Fruit fly (Drosophila melanogaster) whole organism, wandering third instar larva: ENCODE measurements around the gene CG12236.

ENCODE experiments used
- Abd-B ChIP-seq: fragments of >200 bp; optimal IDR thresholded peaks from 2 replicates; lab custom pipeline; 2017; ENCODE audit warnings: missing biosample characterization, missing genetic modification characterization
- CG32264 ChIP-seq: fragments of 200-800 bp; sonication (Bioruptor generic); optimal IDR thresholded peaks from 2 replicates; lab custom pipeline; 2016; ENCODE audit warnings: missing biosample characterization, missing genetic modification characterization
- CG9705 ChIP-seq: fragments of 200-800 bp; sonication (Bioruptor generic); optimal IDR thresholded peaks from 2 replicates; lab custom pipeline; 2018; ENCODE audit warnings: missing biosample characterization, mild to moderate bottlenecking, missing genetic modification characterization
- CrebA ChIP-seq: fragments of 200-800 bp; sonication (Bioruptor generic); optimal IDR thresholded peaks from 2 replicates; lab custom pipeline; 2016; ENCODE audit warnings: missing biosample characterization, mild to moderate bottlenecking, missing genetic modification characterization, borderline replicate concordance
- Dfd ChIP-seq: fragments of >200 bp; optimal IDR thresholded peaks from 2 replicates; lab custom pipeline; 2017; ENCODE audit warnings: missing biosample characterization, missing genetic modification characterization
- Dif ChIP-seq: fragments of 200-275, 200-300 bp; sonication (Bioruptor generic); optimal IDR thresholded peaks from 2 replicates; lab custom pipeline; 2018; ENCODE audit warnings: missing biosample characterization, missing genetic modification characterization; ENCODE audit not compliant: partially characterized antibody
- GATAd ChIP-seq: sonication (Bioruptor generic); optimal IDR thresholded peaks from 2 replicates; lab custom pipeline; 2016; ENCODE audit warnings: missing biosample characterization, missing genetic modification characterization
- HLH106 ChIP-seq: fragments of 200-800 bp; optimal IDR thresholded peaks from 3 replicates; lab custom pipeline; 2019; ENCODE audit warnings: missing biosample characterization, mild to moderate bottlenecking, missing genetic modification characterization, moderate library complexity
- Hnf4 ChIP-seq: fragments of 200-800 bp; sonication (Bioruptor generic); optimal IDR thresholded peaks from 2 replicates; lab custom pipeline; 2016; ENCODE audit warnings: missing biosample characterization, mild to moderate bottlenecking, missing genetic modification characterization
- Hr78 ChIP-seq: fragments of >200 bp; optimal IDR thresholded peaks from 2 replicates; lab custom pipeline; 2017; ENCODE audit warnings: missing biosample characterization, missing genetic modification characterization
- Hr83 ChIP-seq: fragments of 200-300 bp; sonication (Bioruptor generic); optimal IDR thresholded peaks from 2 replicates; lab custom pipeline; 2016; ENCODE audit warnings: missing biosample characterization, mild to moderate bottlenecking, missing genetic modification characterization, moderate library complexity; ENCODE audit not compliant: poor library complexity, severe bottlenecking
- Jra ChIP-seq: sonication (Bioruptor generic); optimal IDR thresholded peaks from 2 replicates; lab custom pipeline; 2016; ENCODE audit warnings: missing biosample characterization, missing genetic modification characterization
- Mio ChIP-seq: sonication (Bioruptor generic); optimal IDR thresholded peaks from 2 replicates; lab custom pipeline; 2016; ENCODE audit warnings: missing biosample characterization, missing genetic modification characterization
- Myc ChIP-seq: fragments of >200 bp; optimal IDR thresholded peaks from 2 replicates; lab custom pipeline; 2017
- N ChIP-seq: fragments of >200 bp; optimal IDR thresholded peaks from 2 replicates; lab custom pipeline; 2018; ENCODE audit warnings: missing biosample characterization, missing external identifiers, missing genetic modification characterization
- OdsH ChIP-seq: fragments of 200-800 bp; sonication (Bioruptor generic); optimal IDR thresholded peaks from 2 replicates; lab custom pipeline; 2016; ENCODE audit warnings: missing biosample characterization, mild to moderate bottlenecking, missing genetic modification characterization
- Rel ChIP-seq, 2 experiments: fragments of 200-800 bp; sonication (Bioruptor generic) in 1 of 2; optimal IDR thresholded peaks; 2 replicates in 1 of 2; 3 replicates in 1 of 2; lab custom pipeline; 2016 to 2019; ENCODE audit warnings: mild to moderate bottlenecking in 2 of 2, missing biosample characterization in 2 of 2, missing genetic modification characterization in 2 of 2, moderate library complexity in 1 of 2
- Sp1 ChIP-seq: fragments of 200-800 bp; sonication (Bioruptor generic); optimal IDR thresholded peaks from 3 replicates; lab custom pipeline; 2019; ENCODE audit warnings: missing biosample characterization, mild to moderate bottlenecking, missing genetic modification characterization, moderate library complexity
- Vsx2 ChIP-seq: fragments of 200-300, 225-300 bp; sonication (Bioruptor generic); optimal IDR thresholded peaks from 2 replicates; lab custom pipeline; 2018; ENCODE audit warnings: missing biosample characterization, missing genetic modification characterization; ENCODE audit not compliant: partially characterized antibody
- br ChIP-seq: fragments of 200-800 bp; sonication (Bioruptor generic); optimal IDR thresholded peaks from 2 replicates; lab custom pipeline; 2016; ENCODE audit warnings: missing biosample characterization, missing genetic modification characterization
- brk ChIP-seq: fragments of 200-800 bp; sonication (Bioruptor generic); optimal IDR thresholded peaks from 2 replicates; lab custom pipeline; 2016; ENCODE audit warnings: missing biosample characterization, mild to moderate bottlenecking, missing genetic modification characterization
- dl ChIP-seq, 2 experiments: fragments of 175-275, 200-275 bp in 1 of 2; fragments of 200-275 bp in 1 of 2; sonication (Bioruptor generic); optimal IDR thresholded peaks; lab custom pipeline; 2018; ENCODE audit warnings: mild to moderate bottlenecking in 2 of 2, missing biosample characterization in 2 of 2, missing genetic modification characterization in 2 of 2, moderate library complexity in 2 of 2; ENCODE audit not compliant: partially characterized antibody in 2 of 2, insufficient read depth in 1 of 2
- dmrt93B ChIP-seq: fragments of 200-800 bp; sonication (Bioruptor generic); optimal IDR thresholded peaks from 2 replicates; lab custom pipeline; 2018; ENCODE audit warnings: missing biosample characterization, mild to moderate bottlenecking, missing genetic modification characterization
- dsf ChIP-seq: sonication (Bioruptor generic); optimal IDR thresholded peaks from 2 replicates; lab custom pipeline; 2016; ENCODE audit warnings: missing biosample characterization, missing genetic modification characterization, borderline replicate concordance
- ey ChIP-seq: fragments of 200-800 bp; sonication (Bioruptor generic); optimal IDR thresholded peaks from 2 replicates; lab custom pipeline; 2016; ENCODE audit warnings: missing biosample characterization, missing genetic modification characterization
- foxo ChIP-seq, 2 experiments: fragments of 200-800 bp; sonication (Bioruptor generic); optimal IDR thresholded peaks; 2 replicates in 1 of 2; 3 replicates in 1 of 2; lab custom pipeline; 2016 to 2017; ENCODE audit warnings: missing biosample characterization in 2 of 2, missing genetic modification characterization in 2 of 2
- fru ChIP-seq: fragments of 200-800 bp; sonication (Bioruptor generic); optimal IDR thresholded peaks from 3 replicates; lab custom pipeline; 2016; ENCODE audit warnings: missing biosample characterization, mild to moderate bottlenecking, missing genetic modification characterization
- h ChIP-seq: fragments of 200-800 bp; sonication (Bioruptor generic); optimal IDR thresholded peaks from 3 replicates; lab custom pipeline; 2016; ENCODE audit warnings: missing biosample characterization, mild to moderate bottlenecking, missing genetic modification characterization
- jim ChIP-seq: fragments of 175-275, 200-325 bp; sonication (Bioruptor generic); optimal IDR thresholded peaks from 2 replicates; lab custom pipeline; 2016; ENCODE audit warnings: missing biosample characterization, mild to moderate bottlenecking, missing genetic modification characterization
- lola ChIP-seq: fragments of >200 bp; optimal IDR thresholded peaks from 2 replicates; lab custom pipeline; 2017; ENCODE audit warnings: missing biosample characterization, missing genetic modification characterization
- pan ChIP-seq: fragments of >200 bp; optimal IDR thresholded peaks from 2 replicates; lab custom pipeline; 2017
- psq ChIP-seq: fragments of 200-800 bp; sonication (Bioruptor generic); optimal IDR thresholded peaks from 3 replicates; lab custom pipeline; 2017; ENCODE audit warnings: missing biosample characterization, mild to moderate bottlenecking, missing genetic modification characterization, moderate library complexity
- rgr ChIP-seq: fragments of 200-800 bp; sonication (Bioruptor generic); optimal IDR thresholded peaks from 3 replicates; lab custom pipeline; 2016; ENCODE audit warnings: missing biosample characterization, mild to moderate bottlenecking, missing genetic modification characterization
- sage ChIP-seq: fragments of 200-800 bp; sonication (Bioruptor generic); optimal IDR thresholded peaks from 2 replicates; lab custom pipeline; 2016; ENCODE audit warnings: missing biosample characterization, mild to moderate bottlenecking, missing genetic modification characterization
- sv ChIP-seq: fragments of 200-800 bp; sonication (Bioruptor generic); optimal IDR thresholded peaks from 3 replicates; lab custom pipeline; 2016; ENCODE audit warnings: missing biosample characterization, missing genetic modification characterization
- tai ChIP-seq: sonication (Bioruptor generic); optimal IDR thresholded peaks from 2 replicates; lab custom pipeline; 2016; ENCODE audit warnings: missing biosample characterization, missing genetic modification characterization
- usp ChIP-seq: fragments of >200 bp; optimal IDR thresholded peaks from 2 replicates; lab custom pipeline; 2017; ENCODE audit warnings: missing biosample characterization, missing genetic modification characterization
- woc ChIP-seq: sonication (Bioruptor generic); optimal IDR thresholded peaks from 2 replicates; lab custom pipeline; 2016; ENCODE audit warnings: missing biosample characterization, mild to moderate bottlenecking, missing genetic modification characterization

CG12236 gene

dm6 chrX:5868795-5869194 is 39.1 kb upstream of the CG12236 start, which contains the start of gene CG15764:
TSS of gene CG15764 (plus strand) at chrX:5869095.
- TF ChIP-seq jim (GFP tag; lab: Kevin White, UChicago) (no peak), Myc (lab: Kevin White, UChicago) (no peak), Mio (GFP tag; lab: Kevin White, UChicago) (no peak), woc (GFP tag; lab: Kevin White, UChicago) (no peak), rgr (no peak), fru (no peak), brk (GFP tag; lab: Kevin White, UChicago) (no peak), usp (no peak), tai (no peak), Jra (no peak)

DNA sequence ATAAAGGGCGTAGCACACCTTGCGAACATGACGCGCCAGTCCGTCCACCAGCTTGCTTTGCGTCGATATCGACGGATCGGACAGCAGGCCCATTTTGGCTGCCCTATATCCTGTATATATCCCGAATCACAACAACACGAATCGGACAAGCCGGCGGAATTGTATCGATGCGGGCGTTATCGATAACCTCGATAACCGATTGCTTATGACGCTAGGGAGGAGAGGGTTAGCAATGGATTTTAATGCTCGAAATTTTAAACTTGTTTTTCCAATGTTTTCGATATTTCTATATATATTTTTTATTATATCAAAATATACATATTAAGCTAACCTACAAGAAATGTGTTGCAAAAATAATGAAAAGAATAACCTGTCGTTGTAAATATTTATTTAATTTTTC is 34.8 kb upstream of the CG12236 start, which contains the start of gene GAA1:
TSS of gene GAA1 (minus strand) at position 194 of the 400 bp plus-strand sequence.
- TF ChIP-seq Rel (GFP tag; optimal IDR thresholded peaks at IDR 0.05; lab: Kevin White, UChicago) (no peak), Rel (tag; optimal IDR thresholded peaks at IDR 0.05; lab: Kevin White, UChicago) (no peak), HLH106 (tag; lab: Kevin White, UChicago) (peak; percentile 17)
- TF ChIP-seq, all 38 proteins: peak for 1

DNA sequence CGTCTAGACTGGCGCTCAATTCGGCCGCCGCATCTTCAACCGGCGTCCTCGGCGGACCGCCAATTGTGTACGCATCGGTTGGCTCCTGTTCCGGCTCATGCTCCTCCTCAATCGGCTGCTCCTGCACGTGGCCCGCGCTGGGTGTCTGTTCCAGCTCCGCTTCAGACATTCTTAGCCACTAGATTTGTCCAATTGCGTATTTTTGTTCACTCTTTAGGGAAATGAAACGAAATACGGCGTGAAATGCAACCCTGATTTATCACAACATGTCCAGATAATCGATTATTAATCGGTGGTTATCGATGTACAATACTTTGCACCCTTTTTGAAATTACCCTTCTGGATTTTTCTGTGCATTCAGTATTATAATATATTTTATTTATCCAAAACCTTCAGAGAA is 31.4 kb upstream of the CG12236 start, which contains the start of gene mof:
TSS of gene mof (minus strand) at position 270 of the 400 bp plus-strand sequence.
- TF ChIP-seq Sp1: no peak
- no peak for TF ChIP-seq sage (GFP tag; lab: Kevin White, UChicago)
- no peak for TF ChIP-seq Rel (GFP tag; optimal IDR thresholded peaks at IDR 0.05; lab: Kevin White, UChicago)
- no peak for TF ChIP-seq Rel (tag; optimal IDR thresholded peaks at IDR 0.05; lab: Kevin White, UChicago)
- TF ChIP-seq Dif (GFP tag; lab: Kevin White, UChicago): no peak
- TF ChIP-seq dsf (GFP tag; lab: Kevin White, UChicago): no peak
- TF ChIP-seq pan (lab: Kevin White, UChicago): no peak
- no peak for TF ChIP-seq CrebA (GFP tag; lab: Kevin White, UChicago)
- no peak for TF ChIP-seq foxo (GFP tag; optimal IDR thresholded peaks at IDR 0.05; lab: Kevin White, UChicago)
- TF ChIP-seq brk (GFP tag; lab: Kevin White, UChicago): no peak
- no peak for TF ChIP-seq psq
- TF ChIP-seq Jra: no peak
- no peak for TF ChIP-seq N (GFP tag; lab: Kevin White, UChicago)
- TF ChIP-seq dl (GFP tag; optimal IDR thresholded peaks at IDR 0.05; lab: Kevin White, UChicago; ENCODE audit: insufficient read depth in 1 of 2, partially characterized antibody in 2 of 2): no peak
- TF ChIP-seq HLH106 (tag; lab: Kevin White, UChicago): no peak
- TF ChIP-seq dmrt93B: no peak
- TF ChIP-seq Mio (GFP tag; lab: Kevin White, UChicago): no peak
- TF ChIP-seq ey (GFP tag; lab: Kevin White, UChicago): no peak
- no peak for TF ChIP-seq sv (GFP tag; lab: Kevin White, UChicago)
- no peak for TF ChIP-seq Hr83 (GFP tag; lab: Kevin White, UChicago)
- no peak for TF ChIP-seq Hr78 (GFP tag; lab: Kevin White, UChicago)

- peak; percentile 80 for TF ChIP-seq rgr
- TF ChIP-seq psq: peak; percentile 65
- TF ChIP-seq Sp1: peak; percentile 57
- TF ChIP-seq foxo (GFP tag; optimal IDR thresholded peaks at IDR 0.05; lab: Kevin White, UChicago): peak in 1 of 2 experiments; percentile 84
- TF ChIP-seq Myc (lab: Kevin White, UChicago): no peak
- TF ChIP-seq lola (GFP tag; lab: Kevin White, UChicago): no peak
- peak; percentile 59 for TF ChIP-seq ey (GFP tag; lab: Kevin White, UChicago)
- no peak for TF ChIP-seq Dfd (GFP tag; lab: Kevin White, UChicago)
- no peak for TF ChIP-seq GATAd (GFP tag; lab: Kevin White, UChicago)
- TF ChIP-seq N (GFP tag; lab: Kevin White, UChicago): no peak
- TF ChIP-seq Hnf4: no peak
- peak; percentile 68 for TF ChIP-seq br
- no peak for TF ChIP-seq pan (lab: Kevin White, UChicago)
- no peak for TF ChIP-seq Abd-B (GFP tag; lab: Kevin White, UChicago)
- no peak for TF ChIP-seq Rel (GFP tag; optimal IDR thresholded peaks at IDR 0.05; lab: Kevin White, UChicago)
- peak; percentile 66 for TF ChIP-seq Rel (tag; optimal IDR thresholded peaks at IDR 0.05; lab: Kevin White, UChicago)
- TF ChIP-seq OdsH (GFP tag; lab: Kevin White, UChicago): peak; percentile 65
- peak; percentile 51 for TF ChIP-seq sv (GFP tag; lab: Kevin White, UChicago)
- TF ChIP-seq Hr83 (GFP tag; lab: Kevin White, UChicago): peak; percentile 11
- peak; percentile 38 for TF ChIP-seq CG32264 (GFP tag; lab: Kevin White, UChicago)
- TF ChIP-seq h: peak; percentile 80
- TF ChIP-seq Vsx2 (GFP tag; lab: Kevin White, UChicago): no peak
- TF ChIP-seq fru: peak; percentile 74
- TF ChIP-seq CG9705: peak; percentile 31
- TF ChIP-seq dl (GFP tag; optimal IDR thresholded peaks at IDR 0.05; lab: Kevin White, UChicago; ENCODE audit: insufficient read depth in 1 of 2, partially characterized antibody in 2 of 2): no peak
- peak; percentile 55 for TF ChIP-seq HLH106 (tag; lab: Kevin White, UChicago)
- TF ChIP-seq Jra: peak; percentile 81
These were observed 28.4 kb upstream of the CG12236 start, which contains the start of the genes Usp30 and CG16721 for dm6 chrX:5879543-5879943. TSS of gene Usp30 (minus strand) at chrX:5879787. TSS of gene CG16721 (plus strand) at chrX:5879869.
